Worm (Caenorhabditis elegans): Measurements from ENCODE around the gene F53F8.6.

The F53F8.6 gene

DNA sequence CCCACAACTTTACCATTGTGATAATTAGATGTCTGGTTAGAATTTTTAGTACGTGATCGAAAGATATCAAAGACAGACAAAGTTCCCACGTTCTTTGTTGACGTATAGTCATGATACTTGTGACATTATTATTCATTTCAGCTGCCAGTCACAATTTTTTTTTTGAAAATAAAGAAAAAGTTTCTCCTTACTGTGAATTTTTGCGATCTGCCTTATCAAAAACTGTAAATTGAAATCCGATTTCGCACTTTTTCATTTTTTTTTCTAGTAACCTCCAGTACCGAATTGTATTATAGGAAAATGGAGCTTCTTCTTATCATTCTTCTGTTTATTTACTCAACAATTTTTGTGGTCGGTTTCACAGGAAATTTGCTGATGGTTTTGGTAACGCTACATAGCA lies 22.9 kb upstream of the F53F8.6 start, which contains the start of gene srsx-35:
Gene srsx-35, plus strand, starts transcription at position 301 of the 400 bp plus-strand sequence.
- TF ChIP-seq nhr-76 (tag; optimal IDR thresholded peaks at IDR 0.05) (no peak), mab-5 (tag; optimal IDR thresholded peaks at IDR 0.05) (no peak), nhr-28 (tag; optimal IDR thresholded peaks at IDR 0.05) (no peak), elt-3 (tag; optimal IDR thresholded peaks at IDR 0.05) (no peak), ztf-11 (tag; optimal IDR thresholded peaks at IDR 0.05) (no peak), lin-13 (tag; optimal IDR thresholded peaks at IDR 0.05) (no peak), unc-39 (tag; optimal IDR thresholded peaks at IDR 0.05) (no peak), elt-1 (tag; optimal IDR thresholded peaks at IDR 0.05; ENCODE audit: borderline replicate concordance, insufficient read depth) (no peak), nhr-237 (tag; optimal IDR thresholded peaks at IDR 0.05) (no peak), nhr-12 (tag; optimal IDR thresholded peaks at IDR 0.05) (no peak), drap-1 (GFP tag; optimal IDR thresholded peaks at IDR 0.05) (no peak), sptf-1 (tag; optimal IDR thresholded peaks at IDR 0.05) (no peak), cnd-1 (tag; optimal IDR thresholded peaks at IDR 0.05) (no peak), snpc-4 (tag; optimal IDR thresholded peaks at IDR 0.05) (no peak), blmp-1 (tag; optimal IDR thresholded peaks at IDR 0.05) (no peak), hlh-1 (tag; optimal IDR thresholded peaks at IDR 0.05) (no peak), nhr-2 (tag; optimal IDR thresholded peaks at IDR 0.05) (no peak), flh-1 (GFP tag; optimal IDR thresholded peaks at IDR 0.05) (no peak)

DNA sequence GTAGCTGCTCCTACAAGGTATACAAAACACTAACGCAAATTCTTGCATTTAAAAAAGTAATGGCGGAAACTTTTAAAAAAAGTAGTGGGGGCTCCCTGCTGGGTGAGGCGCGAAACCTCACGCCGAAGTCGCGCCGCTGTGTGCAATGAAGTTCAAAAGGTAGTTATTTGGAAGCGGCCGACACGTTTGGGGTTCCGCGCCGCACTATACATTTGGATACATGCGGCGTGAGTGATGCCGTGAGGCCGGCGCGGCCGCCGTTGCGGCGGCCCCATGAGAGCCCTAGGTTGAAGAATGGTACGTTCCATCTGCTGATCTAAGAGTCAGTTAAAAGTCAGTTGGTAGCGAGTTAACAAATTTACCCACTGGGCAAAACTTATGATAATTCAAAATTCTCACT lies 22.2 kb upstream of the F53F8.6 start:
- no peak for TF ChIP-seq lin-32 (GFP tag; optimal IDR thresholded peaks at IDR 0.05)
- TF ChIP-seq nhr-76 (tag; optimal IDR thresholded peaks at IDR 0.05) = no peak
- TF ChIP-seq unc-120 (tag; optimal IDR thresholded peaks at IDR 0.05; ENCODE audit: poor library complexity, severe bottlenecking) = no peak
- no peak for TF ChIP-seq tbx-8 (GFP tag; optimal IDR thresholded peaks at IDR 0.05)
- no peak for TF ChIP-seq flh-1 (GFP tag; optimal IDR thresholded peaks at IDR 0.05)
- TF ChIP-seq mls-2 (tag; optimal IDR thresholded peaks at IDR 0.05) = no peak
- no peak for TF ChIP-seq blmp-1 (tag; optimal IDR thresholded peaks at IDR 0.05)
- no peak for TF ChIP-seq nhr-2 (tag; optimal IDR thresholded peaks at IDR 0.05)
- no peak for TF ChIP-seq mab-5 (tag; optimal IDR thresholded peaks at IDR 0.05)
- TF ChIP-seq nhr-237 (tag; optimal IDR thresholded peaks at IDR 0.05) = no peak
- TF ChIP-seq zip-8 (tag; optimal IDR thresholded peaks at IDR 0.05) = no peak
- TF ChIP-seq ztf-11 (tag; optimal IDR thresholded peaks at IDR 0.05) = no peak
- no peak for TF ChIP-seq cnd-1 (tag; optimal IDR thresholded peaks at IDR 0.05)
- TF ChIP-seq ceh-43 (GFP tag; optimal IDR thresholded peaks at IDR 0.05) = no peak

DNA sequence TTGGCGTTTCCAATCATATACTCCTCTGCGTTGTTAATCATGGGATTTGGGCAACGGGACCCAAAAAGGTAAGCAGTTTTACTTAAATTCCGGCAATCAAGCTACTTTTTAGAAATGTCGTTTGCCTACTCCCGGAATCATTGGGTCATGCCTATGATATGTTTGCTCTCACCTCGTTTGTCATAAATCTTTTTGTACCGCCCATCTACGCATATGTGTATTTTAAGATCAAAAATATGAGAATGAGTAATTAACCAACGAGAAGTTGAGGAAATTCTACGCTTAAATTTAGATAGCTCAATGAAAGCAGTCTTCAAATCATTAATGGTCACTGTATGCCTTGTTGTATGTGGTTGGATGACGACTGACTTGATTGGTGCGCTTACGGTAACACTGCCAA lies 21.7 kb upstream of the F53F8.6 start:
- TF ChIP-seq unc-120 (tag; optimal IDR thresholded peaks at IDR 0.05; ENCODE audit: poor library complexity, severe bottlenecking) (no peak), cnd-1 (tag; optimal IDR thresholded peaks at IDR 0.05) (no peak), snpc-4 (tag; optimal IDR thresholded peaks at IDR 0.05) (no peak), sptf-1 (tag; optimal IDR thresholded peaks at IDR 0.05) (no peak), unc-62 (GFP tag; optimal IDR thresholded peaks at IDR 0.05) (no peak), mep-1 (tag; optimal IDR thresholded peaks at IDR 0.05) (no peak), drap-1 (GFP tag; optimal IDR thresholded peaks at IDR 0.05) (no peak), bed-3 (GFP tag; optimal IDR thresholded peaks at IDR 0.05) (no peak), elt-3 (tag; optimal IDR thresholded peaks at IDR 0.05) (no peak), nhr-12 (tag; optimal IDR thresholded peaks at IDR 0.05) (no peak), unc-39 (tag; optimal IDR thresholded peaks at IDR 0.05) (no peak), hlh-1 (tag; optimal IDR thresholded peaks at IDR 0.05) (no peak), lin-32 (GFP tag; optimal IDR thresholded peaks at IDR 0.05) (no peak), mls-2 (tag; optimal IDR thresholded peaks at IDR 0.05) (no peak), sem-2 (GFP tag; optimal IDR thresholded peaks at IDR 0.05) (no peak), ceh-83 (GFP tag; optimal IDR thresholded peaks at IDR 0.05) (no peak)

DNA sequence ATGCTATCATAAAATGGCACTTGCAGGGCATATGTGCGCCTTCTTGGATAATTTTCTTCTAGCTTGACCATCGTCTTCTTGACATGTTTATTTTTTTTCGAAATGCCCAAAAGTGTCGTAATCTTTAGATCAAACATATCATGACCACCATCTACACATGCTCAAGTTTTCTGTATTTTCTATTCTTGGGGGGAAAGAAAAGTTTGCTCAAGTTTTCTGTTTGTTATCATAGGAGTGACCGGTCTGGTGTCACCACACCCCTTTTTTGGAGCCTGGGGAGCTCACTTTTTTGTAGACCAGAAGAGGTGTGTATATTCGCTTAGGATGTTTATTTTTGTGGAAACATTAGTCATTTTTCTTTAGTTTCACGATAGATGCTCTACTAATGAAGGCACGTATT lies 18.6 kb upstream of the F53F8.6 start, which contains the start of gene klf-2:
Gene klf-2, plus strand, starts transcription at position 301 of the 400 bp plus-strand sequence.
- TF ChIP-seq nhr-12 (tag; optimal IDR thresholded peaks at IDR 0.05) = no peak
- no peak for TF ChIP-seq mep-1 (tag; optimal IDR thresholded peaks at IDR 0.05)
- TF ChIP-seq elt-3 (tag; optimal IDR thresholded peaks at IDR 0.05) = no peak
- TF ChIP-seq sptf-1 (tag; optimal IDR thresholded peaks at IDR 0.05) = no peak
- TF ChIP-seq sem-2 (GFP tag; optimal IDR thresholded peaks at IDR 0.05) = no peak
- no peak for TF ChIP-seq elt-1 (tag; optimal IDR thresholded peaks at IDR 0.05; ENCODE audit: borderline replicate concordance, insufficient read depth)
- no peak for TF ChIP-seq ceh-39 (tag; optimal IDR thresholded peaks at IDR 0.05)
- TF ChIP-seq ham-2 (GFP tag; optimal IDR thresholded peaks at IDR 0.05) = no peak
- TF ChIP-seq mab-5 (tag; optimal IDR thresholded peaks at IDR 0.05) = no peak
- no peak for TF ChIP-seq ces-1 (GFP tag; optimal IDR thresholded peaks at IDR 0.05)
- TF ChIP-seq snpc-4 (tag; optimal IDR thresholded peaks at IDR 0.05) = no peak
- no peak for TF ChIP-seq flh-1 (GFP tag; optimal IDR thresholded peaks at IDR 0.05)
- no peak for TF ChIP-seq lin-32 (GFP tag; optimal IDR thresholded peaks at IDR 0.05)
- no peak for TF ChIP-seq hlh-1 (tag; optimal IDR thresholded peaks at IDR 0.05)
- no peak for TF ChIP-seq unc-62 (GFP tag; optimal IDR thresholded peaks at IDR 0.05)
